Worm (Caenorhabditis elegans): ENCODE results near the gene C31H1.2.
A peak's percentile ranks its signal among the peaks of the same experiment; 100 is the strongest.

Gene C31H1.2

DNA sequence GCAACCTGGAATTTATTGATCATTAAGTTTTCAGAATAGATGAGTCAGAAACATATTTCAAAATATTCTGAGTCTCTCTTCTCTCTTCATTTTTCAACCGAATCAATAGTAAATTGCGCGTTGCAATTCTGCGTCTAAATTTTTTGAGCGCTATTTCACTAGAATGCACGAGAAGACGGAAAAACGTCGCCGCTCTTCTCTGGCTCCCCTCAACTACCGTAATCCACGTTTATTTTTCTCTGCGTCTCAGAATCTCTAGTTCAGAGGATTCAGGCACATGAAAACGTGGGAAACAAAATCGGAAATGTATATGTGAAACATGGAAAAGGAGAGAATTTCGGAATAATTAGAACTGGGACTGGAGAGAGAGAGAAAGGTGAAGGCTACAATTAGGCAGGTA is 14.4 kb downstream of the C31H1.2 start:
- TF ChIP-seq unc-55 (GFP tag; optimal IDR thresholded peaks at IDR 0.05) (peak; percentile 39), nfya-1 (tag; optimal IDR thresholded peaks at IDR 0.05) (peak; percentile 85), unc-42 (tag; optimal IDR thresholded peaks at IDR 0.05) (peak; percentile 30), sdc-2 (tag; optimal IDR thresholded peaks at IDR 0.05) (no peak), K02D7.2 (tag; optimal IDR thresholded peaks at IDR 0.05) (no peak), npax-4 (tag; optimal IDR thresholded peaks at IDR 0.05) (no peak), odd-2 (tag; optimal IDR thresholded peaks at IDR 0.05) (no peak)

DNA sequence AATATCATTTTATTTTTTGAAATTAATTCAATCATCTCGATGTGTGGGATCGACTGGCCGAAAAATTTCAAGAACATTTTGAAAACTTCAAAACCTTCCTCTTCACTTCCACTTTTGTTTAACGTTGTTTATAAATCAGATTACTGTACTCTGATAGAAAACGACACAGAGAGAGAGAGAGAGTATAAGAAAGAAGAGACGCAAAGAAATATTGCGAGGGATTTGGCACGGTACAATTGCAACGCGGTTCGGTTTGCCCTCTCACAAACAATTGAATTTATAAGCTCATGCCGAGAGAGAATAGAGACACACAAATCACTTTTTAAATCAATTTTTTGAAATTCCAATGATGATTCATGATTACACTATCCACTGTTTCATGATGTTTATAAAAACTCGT is 15.3 kb downstream of the C31H1.2 start:
- no peak for TF ChIP-seq tbx-2 (tag; optimal IDR thresholded peaks at IDR 0.05)
- TF ChIP-seq pax-1 (tag; optimal IDR thresholded peaks at IDR 0.05): peak; percentile 96

DNA sequence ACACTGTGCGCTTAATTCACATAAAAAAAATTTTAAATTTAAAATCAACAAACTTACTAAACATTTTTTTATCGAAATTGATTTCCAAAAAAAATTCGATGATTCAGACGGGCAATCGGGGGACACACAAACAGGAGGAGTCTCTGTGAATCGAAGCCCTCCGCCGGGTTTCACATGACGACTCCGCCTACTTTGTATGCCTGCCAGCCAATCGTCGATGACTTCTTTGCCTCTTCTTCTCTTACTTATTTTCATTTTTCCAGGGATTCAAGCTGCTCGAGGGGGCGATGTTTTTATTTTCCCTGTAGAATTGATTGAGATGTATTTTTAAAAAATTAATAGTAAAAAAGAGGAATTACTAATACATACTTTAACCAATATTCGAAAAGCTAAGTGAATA is 15.8 kb downstream of the C31H1.2 start, which contains the start of gene lntl-1:
Gene lntl-1, minus strand, starts transcription at position 185 of the 400 bp plus-strand sequence.
- TF ChIP-seq ceh-48 (tag; optimal IDR thresholded peaks at IDR 0.05): no peak
- peak; percentile 85 for TF ChIP-seq nfya-1 (tag; optimal IDR thresholded peaks at IDR 0.05)

ce11 chrIV:5809733-5810132 is 18.6 kb downstream of the C31H1.2 start:
- TF ChIP-seq C38D4.7 (GFP tag; optimal IDR thresholded peaks at IDR 0.05) (no peak), ttx-3 (tag; optimal IDR thresholded peaks at IDR 0.05) (peak; percentile 17), unc-42 (tag; optimal IDR thresholded peaks at IDR 0.05) (peak; percentile 27), lim-6 (tag; optimal IDR thresholded peaks at IDR 0.05) (no peak)

DNA sequence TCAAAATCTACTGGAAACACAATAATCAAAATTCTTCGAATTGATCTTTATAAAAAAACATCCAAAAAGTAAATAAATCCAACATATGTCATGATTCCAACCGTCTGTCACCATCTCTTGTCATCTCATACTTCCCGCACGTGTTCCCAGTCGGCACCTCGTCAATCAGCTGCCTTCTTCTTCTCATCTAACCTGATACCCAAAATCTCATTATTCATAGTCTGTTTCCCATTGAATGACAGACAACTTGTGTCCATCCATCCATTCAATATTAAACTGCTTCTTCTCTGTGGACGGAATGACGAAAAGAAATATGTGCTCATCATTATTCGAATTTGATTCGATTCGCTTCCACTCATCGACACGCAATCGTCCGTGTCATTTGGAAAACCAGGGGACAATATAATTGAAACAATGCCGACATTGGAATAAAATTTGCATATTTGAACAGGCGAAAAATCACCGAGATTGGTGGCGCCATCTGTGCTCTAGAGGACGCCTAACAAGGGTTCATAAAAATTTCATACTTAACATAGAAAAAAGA is 20.1 kb downstream of the C31H1.2 start:
- no peak for TF ChIP-seq ceh-22 (tag; optimal IDR thresholded peaks at IDR 0.05)
- TF ChIP-seq ceh-9 (tag; optimal IDR thresholded peaks at IDR 0.05): no peak
- peak; percentile 31 for TF ChIP-seq unc-42 (tag; optimal IDR thresholded peaks at IDR 0.05)
- TF ChIP-seq unc-55 (GFP tag; optimal IDR thresholded peaks at IDR 0.05): peak; percentile 98

DNA sequence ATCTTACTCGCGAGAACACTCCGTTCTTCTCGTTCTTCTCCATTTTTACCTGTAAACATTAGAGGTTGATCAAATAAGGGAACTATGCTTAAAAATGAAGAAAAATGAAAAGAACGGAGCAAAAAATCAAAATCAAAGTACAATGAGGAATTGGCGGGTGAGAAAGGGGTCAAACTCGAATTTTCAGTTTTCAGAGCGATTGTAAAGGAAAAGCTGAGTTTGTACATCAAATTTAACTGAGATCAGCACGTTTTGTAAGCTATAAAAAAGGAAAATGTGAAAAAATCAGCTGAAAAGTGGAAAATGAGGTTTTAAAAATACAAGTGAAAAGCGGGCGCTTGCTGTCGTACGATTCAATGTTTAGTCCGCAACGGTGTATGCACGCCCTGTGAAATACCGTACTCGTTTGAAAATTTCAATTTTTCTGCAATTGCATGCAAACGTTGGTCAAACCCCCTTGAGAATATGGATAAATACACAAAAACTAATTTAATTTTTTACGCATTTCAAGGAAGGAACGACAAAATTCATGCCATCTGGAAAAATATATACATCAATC is 23.1 kb downstream of the C31H1.2 start, which contains the start of gene oops-1:
Gene oops-1, minus strand, starts transcription at position 51 of the 559 bp plus-strand sequence.
- no peak for TF ChIP-seq C38D4.7 (GFP tag; optimal IDR thresholded peaks at IDR 0.05)
- TF ChIP-seq hlh-30 (tag; optimal IDR thresholded peaks at IDR 0.05; ENCODE audit: insufficient read depth): no peak
- no peak for TF ChIP-seq hlh-6 (tag; optimal IDR thresholded peaks at IDR 0.05)

ce11 chrIV:5816466-5816865 is 25.4 kb downstream of the C31H1.2 start:
- TF ChIP-seq C08G9.2 (tag; optimal IDR thresholded peaks at IDR 0.05) (no peak), elt-4 (tag; optimal IDR thresholded peaks at IDR 0.05) (no peak), mec-3 (tag; optimal IDR thresholded peaks at IDR 0.05; ENCODE audit: borderline replicate concordance) (no peak), fkh-10 (GFP tag; optimal IDR thresholded peaks at IDR 0.05) (no peak), pros-1 (tag; optimal IDR thresholded peaks at IDR 0.05) (no peak), ets-4 (tag; optimal IDR thresholded peaks at IDR 0.05) (no peak), zip-5 (tag; optimal IDR thresholded peaks at IDR 0.05) (no peak), ref-2 (tag; optimal IDR thresholded peaks at IDR 0.05) (no peak), ceh-45 (GFP tag; IDR thresholded peaks at IDR 0.05) (no peak), nhr-11 (tag; optimal IDR thresholded peaks at IDR 0.05) (no peak)

DNA sequence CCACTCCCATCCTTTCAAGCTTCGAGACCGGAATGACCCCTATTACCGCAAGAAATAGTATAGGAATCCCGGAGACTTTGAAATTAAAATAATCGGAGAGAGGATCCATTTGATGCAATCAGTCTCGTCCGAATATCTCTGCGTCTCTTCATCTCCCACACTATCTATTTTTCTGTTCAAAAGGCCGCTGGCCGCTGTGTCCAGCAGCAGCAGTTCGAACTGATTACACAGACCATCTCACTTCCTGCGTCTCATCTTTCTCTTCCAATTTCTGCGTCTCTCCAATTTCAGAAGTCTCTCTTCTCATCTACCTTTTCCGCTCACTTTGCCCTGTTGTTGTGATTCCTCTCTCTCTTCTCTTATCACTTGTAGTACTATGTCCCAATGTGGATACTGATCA is 26.4 kb downstream of the C31H1.2 start:
- TF ChIP-seq ref-2 (tag; optimal IDR thresholded peaks at IDR 0.05): peak; percentile 9
- no peak for TF ChIP-seq fkh-10 (GFP tag; optimal IDR thresholded peaks at IDR 0.05)
- TF ChIP-seq elt-2 (tag; optimal IDR thresholded peaks at IDR 0.05): peak; percentile 64
- peak; percentile 42 for TF ChIP-seq rnt-1 (tag; optimal IDR thresholded peaks at IDR 0.05)
- peak; percentile 59 for TF ChIP-seq ceh-18 (tag; optimal IDR thresholded peaks at IDR 0.05)
- no peak for TF ChIP-seq unc-3 (GFP tag; conservative IDR thresholded peaks at IDR 0.05)
- TF ChIP-seq unc-3 (tag; optimal IDR thresholded peaks at IDR 0.05): no peak
- TF ChIP-seq unc-55 (GFP tag; optimal IDR thresholded peaks at IDR 0.05): peak; percentile 82
- TF ChIP-seq nfya-1 (tag; optimal IDR thresholded peaks at IDR 0.05): peak; percentile 47
- TF ChIP-seq dmd-4 (tag; optimal IDR thresholded peaks at IDR 0.05; ENCODE audit: borderline replicate concordance): no peak
- TF ChIP-seq F13H6.1 (tag; optimal IDR thresholded peaks at IDR 0.05): peak; percentile 10

Data from whole organism, late embryonic.